Worm (Caenorhabditis elegans) whole organism, dauer: Measurements from ENCODE around the gene F59B10.2.
A peak's percentile ranks its signal among the peaks of the same experiment; 100 is the strongest.

Experiments used
- unc-62 ChIP-seq: sonication (generic microtip); optimal IDR thresholded peaks from 2 replicates; lab custom pipeline; 2017; ENCODE audit warnings: missing biosample characterization, missing genetic modification reagents, missing genetic modification characterization

Gene F59B10.2

DNA sequence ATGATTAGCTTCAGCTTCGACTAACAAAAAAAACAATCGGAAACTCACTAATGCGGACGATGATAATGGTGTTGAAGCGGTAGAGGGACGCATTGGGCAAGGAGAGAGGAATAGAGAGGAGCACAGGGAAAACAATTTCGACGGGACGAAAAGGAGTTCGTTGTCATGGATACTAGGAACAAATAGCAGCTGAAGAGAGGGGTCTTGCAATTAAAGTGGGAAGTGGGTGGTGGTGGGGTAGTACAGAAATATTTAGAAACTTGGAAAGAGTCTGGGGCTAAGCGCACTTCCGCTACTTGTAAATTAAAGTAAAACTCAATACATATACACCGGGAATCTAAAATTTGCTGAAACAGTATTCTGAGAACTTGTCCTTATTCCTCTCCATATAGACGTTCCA lies at the start of gene F59B10.2:
Gene F59B10.2 (minus strand): TSS at position 101 of the 400 bp plus-strand sequence.
- TF ChIP-seq unc-62 (GFP tag; lab: Kevin White, UChicago) = no peak

DNA sequence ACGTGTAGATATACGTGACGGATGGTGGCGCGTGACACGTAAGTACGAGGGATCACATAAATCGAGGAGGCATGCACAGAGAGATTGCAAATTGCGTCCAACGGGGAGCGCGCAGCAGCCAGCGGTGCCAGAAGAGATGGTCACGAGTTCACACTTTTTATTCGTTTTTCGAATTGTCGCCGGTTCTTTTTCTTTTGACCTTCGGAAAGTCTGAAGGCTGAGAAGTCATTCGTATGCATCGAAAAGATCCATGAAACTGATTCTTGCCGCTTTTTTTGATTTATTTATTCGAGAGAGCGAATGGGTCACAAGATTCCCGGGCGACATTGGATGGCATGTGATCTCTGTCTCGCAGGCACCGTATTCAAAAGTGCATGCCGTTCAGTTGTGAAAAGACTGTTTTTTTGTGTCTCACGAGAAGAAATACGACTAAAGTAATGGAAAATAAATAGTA lies 49.3 kb upstream of the F59B10.2 start:
- no peak for TF ChIP-seq unc-62 (GFP tag; lab: Kevin White, UChicago)

DNA sequence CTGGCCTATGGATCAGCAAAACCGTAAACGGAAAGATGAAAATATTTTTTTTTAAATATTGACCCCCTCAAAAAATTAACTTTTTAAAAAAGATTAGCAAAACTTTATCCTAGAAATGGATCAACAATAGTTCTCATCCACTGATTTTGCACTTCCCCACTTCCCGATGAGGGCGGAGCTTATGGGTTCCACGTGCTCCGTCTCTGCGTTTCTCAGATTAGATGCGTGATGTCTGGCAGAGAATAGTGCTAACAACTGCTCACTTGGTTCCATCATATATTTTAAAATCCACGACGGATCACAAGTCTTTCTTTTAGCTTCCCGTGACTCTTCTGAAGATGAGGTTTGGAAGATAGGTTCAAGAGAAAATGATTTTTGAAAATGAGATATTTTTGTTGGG lies 48.7 kb upstream of the F59B10.2 start:
- no peak for TF ChIP-seq unc-62 (GFP tag; lab: Kevin White, UChicago)

DNA sequence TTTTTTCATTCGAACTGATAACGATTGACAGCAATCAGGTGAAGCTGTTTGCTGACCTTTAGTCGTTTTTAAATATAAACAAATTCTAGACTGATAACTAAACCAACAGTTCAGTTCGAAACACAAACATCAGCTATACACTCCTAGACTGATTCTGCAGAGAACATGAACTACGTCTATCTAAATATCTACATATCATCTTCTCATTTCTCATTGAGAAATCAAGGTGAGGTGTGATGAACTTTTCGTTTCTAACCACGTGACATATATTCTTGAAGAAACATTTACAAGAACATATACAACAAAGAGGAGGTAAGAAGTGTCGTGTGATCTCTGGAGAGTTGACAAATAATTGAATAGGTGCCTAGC lies 47.5 kb upstream of the F59B10.2 start:
- no peak for TF ChIP-seq unc-62 (GFP tag; lab: Kevin White, UChicago)

DNA sequence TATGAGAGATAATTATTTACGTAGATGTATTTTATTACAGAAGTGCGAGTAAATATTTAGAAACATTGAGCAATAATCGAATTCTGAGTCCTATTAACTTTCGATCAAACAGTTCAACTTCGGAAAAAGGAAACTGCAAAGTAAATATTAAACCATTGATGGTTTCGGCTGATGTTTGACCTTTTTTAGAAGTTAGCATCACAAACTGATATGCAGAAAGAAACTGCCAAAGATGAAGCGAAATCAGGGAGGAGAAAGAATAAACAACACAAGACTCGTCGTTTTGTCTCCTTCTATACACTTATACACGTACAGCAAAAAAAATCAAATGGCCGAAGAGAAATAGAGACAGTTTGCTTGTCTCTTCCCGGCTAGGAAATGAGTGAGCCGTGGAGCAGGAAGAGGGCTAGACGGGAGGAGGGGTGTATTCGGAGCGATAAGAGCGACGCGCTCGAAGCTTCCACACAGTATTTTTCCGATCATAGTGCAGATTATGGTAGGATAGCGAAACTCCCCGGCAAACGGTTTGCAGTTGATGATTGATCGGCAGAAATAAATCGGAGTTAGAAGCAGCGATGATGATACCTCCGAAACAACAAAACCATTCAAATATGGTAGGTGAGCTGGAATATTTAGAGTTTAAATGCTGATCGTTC lies 47.0 kb upstream of the F59B10.2 start:
- no peak for TF ChIP-seq unc-62 (GFP tag; lab: Kevin White, UChicago)

DNA sequence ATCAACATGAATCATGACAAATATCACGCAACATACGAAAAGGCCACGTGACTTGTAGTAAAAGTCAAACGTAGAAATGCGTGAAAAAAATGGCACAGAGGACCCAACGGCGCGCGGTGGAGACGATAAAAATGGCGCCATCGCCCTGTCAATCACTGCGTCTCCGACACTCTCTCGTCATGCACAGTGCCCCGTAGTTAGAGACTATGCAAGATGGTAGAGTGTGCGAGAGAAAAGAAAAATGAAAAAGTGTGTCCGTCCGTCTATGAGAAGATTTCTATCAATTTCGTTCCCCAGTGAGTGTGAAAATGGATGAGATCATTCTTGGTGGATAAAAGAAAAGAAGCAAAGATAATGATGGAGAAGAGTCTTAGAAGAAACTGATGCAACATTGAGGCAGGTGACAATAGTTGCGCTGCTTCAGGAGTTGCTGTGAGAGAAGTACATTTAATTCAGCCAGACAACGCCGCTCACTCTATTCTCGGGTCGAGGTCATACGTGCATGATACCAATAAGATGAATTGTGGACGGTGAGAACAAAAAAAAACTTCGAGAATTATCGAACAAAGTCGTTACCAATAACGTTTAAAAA lies 45.9 kb upstream of the F59B10.2 start:
- TF ChIP-seq unc-62 (GFP tag; lab: Kevin White, UChicago) = no peak

DNA sequence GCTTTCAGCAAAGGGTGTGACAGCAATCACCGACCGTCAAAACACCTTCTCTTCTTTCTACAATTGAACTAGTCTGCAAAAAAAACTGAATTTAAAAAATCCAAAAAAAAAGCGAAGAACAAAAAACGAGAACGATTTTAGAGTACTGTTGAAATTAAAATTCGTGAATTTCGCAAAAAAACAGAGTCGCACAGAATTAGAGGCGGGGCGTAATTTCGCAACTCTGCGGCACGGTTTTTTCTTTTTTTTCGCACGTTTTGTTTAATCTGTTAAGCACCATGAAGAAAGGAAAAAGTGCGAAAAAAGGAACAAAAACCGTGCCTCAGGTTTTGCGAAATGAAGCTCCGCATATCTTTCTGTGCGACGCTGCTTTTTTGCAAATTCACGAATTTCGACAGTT lies 45.3 kb upstream of the F59B10.2 start, which contains the start of gene mnk-1:
Gene mnk-1 (minus strand): TSS at position 73 of the 400 bp plus-strand sequence.
- TF ChIP-seq unc-62 (GFP tag; lab: Kevin White, UChicago) = no peak

DNA sequence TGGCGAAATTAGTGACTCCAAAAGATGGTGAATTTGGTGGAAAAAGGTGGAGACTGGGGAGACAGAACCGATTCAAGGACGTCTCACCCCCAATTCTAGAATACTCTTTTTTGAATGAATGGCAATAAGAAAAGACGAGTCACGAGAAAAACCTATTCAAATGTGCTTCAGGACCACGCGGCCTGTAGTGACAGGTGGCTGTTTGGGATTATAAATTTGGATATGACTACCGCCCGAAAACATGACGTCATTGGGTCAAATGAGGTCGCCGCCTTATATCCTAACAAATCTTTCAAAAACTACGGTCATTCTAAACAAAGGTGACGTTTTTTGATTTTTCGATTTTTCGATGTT lies 44.4 kb upstream of the F59B10.2 start:
- TF ChIP-seq unc-62 (GFP tag; lab: Kevin White, UChicago) = no peak

DNA sequence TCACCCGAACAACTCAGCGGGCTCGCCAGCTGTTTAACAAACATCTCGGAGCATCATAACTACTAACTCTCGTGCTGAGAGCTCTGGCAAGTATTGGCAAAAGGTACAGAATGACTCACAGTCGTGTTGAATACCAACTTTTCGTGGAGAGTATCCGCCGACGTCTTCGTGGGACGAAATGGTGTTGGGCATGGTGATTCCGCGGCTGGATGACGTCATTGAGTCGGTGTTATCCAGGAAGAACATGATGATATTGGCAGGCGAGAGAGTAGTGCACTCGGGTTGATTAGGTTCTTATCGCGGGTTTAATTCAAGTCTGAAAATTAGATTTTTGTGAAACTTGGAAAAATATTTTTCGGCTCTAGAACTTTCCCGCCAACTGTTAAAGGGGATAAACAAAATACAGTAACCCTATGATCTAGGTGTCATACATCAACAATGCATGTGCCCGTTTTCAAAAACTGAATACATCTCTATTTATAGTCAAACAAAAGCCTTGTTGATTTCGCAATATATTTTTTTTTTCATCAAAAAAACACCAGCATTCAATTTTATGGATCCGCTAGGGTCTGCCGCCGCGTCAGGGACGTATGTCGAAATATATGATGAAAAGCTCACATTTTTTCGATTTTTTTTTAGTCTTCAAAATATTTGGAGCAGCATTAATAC lies 43.9 kb upstream of the F59B10.2 start:
- no peak for TF ChIP-seq unc-62 (GFP tag; lab: Kevin White, UChicago)

DNA sequence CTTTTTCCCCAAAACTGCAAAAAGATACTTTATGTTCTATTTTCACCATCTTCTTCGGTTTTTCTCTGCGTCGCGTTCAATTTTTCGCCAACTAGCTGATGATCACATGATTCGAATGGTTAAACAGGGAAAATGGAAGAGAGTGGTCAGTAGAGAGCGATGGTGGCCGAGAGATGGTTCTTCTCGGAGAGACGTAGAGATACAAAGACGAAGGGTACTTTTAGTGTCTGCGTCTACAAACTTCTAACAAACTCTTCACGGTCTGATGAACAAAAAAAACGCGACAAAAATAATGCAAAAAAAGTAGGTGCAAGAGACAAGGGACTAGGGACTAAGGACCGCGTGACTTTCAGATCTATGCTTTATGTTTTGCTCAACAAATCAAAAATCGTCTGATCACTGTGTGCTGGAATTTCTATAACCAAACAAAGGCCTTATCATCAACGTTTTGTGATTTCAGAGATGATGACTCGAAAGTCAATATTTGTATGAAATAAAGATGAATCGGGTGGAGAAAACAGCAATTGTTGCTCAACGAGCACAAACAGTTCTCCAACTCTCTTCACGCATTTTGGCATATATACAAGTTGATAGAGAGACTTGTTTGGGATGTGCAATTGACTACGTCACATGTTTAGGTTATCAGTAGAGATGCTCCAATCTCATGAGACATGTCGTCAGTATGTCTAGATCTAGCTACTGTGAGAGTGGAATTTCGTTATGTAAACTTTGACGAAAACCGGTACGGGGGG lies 42.5 kb upstream of the F59B10.2 start:
- peak; percentile 36 for TF ChIP-seq unc-62 (GFP tag; lab: Kevin White, UChicago)

DNA sequence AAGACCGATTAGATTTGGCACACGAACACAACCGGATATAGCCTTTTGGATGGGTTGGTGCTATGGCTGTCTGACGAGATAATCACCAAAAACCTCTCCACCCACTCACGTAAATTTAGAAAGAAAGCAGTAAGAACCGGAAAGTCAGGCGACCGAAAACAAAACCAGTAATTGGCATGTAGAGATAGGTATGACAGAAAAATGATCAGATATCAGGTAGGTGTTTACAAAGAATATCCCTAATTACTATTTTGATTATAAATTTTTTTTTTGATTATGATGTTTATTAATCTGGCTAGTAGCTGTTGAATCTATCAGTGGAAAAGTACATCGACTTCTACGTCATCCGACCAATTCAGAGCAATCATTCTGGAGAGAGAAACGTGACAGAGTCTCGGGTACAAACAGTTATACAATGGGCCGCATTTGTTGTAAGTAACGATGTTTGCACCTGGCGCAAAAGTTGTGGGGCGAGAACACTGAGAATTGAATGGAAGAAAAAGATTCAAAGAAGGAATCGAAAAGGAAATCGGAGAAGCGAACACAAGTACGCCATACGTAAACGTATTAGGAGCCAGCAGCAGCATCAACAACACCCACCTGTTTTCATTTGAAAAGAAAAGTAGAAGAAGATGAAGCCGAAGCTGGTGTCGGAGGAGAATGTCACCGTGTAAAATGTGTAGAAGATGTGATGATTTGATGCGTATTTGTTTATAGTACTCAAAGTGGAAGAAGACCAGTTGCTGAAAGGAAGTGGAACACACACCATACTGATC lies 41.4 kb upstream of the F59B10.2 start:
- no peak for TF ChIP-seq unc-62 (GFP tag; lab: Kevin White, UChicago)

DNA sequence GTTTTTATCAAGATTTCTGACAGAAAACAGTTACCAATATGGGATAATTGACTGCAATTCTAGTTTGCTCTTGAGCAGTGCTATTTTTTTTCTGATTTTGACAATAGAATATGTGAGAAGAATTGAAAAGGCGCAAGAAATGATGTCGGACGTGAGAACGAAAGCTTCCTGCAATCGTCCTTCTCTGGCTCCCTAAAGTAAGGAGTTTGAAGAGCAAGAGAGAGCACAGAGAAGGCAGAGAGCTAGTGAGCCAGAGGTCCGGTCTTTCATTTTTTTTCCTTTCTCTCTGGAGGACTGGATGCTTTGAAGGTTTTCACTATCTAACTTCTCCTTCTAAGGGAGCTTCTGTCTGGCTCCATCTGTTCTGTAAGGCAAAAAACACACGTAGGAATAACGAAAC lies 40.5 kb upstream of the F59B10.2 start:
- no peak for TF ChIP-seq unc-62 (GFP tag; lab: Kevin White, UChicago)

DNA sequence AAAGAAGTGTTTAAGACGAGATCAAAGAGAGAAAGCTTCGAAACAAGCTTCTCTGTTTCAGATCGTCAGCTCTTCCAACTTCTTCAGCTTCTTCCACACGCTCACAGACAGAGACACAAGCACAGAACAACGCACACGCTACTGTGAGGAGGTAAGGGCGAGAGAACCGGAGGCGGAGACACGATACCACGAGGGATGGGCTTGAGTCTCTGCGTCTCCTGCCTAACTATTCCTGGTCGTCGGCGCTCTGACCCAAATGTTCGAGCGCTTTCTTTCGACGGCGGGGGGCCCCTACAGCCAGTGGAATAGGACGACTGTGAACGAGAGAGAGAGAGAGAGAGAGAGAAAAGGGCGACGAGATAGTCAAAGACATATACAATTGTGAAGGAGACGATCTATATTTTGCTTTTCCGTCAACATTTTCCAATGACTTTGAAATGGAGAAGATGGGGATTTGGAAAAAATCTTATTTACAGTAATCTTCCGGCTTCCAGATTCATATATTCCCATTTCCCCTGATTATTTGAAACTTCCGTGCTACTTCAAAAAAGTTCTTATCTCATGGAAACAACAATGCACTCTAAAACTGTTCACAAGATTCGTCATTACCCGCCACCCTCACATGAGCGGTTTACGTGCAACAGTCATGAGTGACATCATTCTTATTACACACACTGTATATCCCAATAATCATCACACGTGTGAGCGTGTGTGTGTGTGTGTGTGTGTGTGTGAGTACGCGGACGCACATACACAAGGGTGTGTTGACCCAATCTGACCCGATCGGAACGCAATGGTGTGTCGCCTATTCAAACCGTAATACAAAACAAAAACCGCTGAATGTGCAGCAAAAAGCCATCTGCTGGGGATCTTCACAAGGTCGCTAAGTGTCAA lies 39.4 kb upstream of the F59B10.2 start:
- no peak for TF ChIP-seq unc-62 (GFP tag; lab: Kevin White, UChicago)
